Worm (Caenorhabditis elegans): ENCODE results near the gene lin-14.

lin-14 gene

DNA sequence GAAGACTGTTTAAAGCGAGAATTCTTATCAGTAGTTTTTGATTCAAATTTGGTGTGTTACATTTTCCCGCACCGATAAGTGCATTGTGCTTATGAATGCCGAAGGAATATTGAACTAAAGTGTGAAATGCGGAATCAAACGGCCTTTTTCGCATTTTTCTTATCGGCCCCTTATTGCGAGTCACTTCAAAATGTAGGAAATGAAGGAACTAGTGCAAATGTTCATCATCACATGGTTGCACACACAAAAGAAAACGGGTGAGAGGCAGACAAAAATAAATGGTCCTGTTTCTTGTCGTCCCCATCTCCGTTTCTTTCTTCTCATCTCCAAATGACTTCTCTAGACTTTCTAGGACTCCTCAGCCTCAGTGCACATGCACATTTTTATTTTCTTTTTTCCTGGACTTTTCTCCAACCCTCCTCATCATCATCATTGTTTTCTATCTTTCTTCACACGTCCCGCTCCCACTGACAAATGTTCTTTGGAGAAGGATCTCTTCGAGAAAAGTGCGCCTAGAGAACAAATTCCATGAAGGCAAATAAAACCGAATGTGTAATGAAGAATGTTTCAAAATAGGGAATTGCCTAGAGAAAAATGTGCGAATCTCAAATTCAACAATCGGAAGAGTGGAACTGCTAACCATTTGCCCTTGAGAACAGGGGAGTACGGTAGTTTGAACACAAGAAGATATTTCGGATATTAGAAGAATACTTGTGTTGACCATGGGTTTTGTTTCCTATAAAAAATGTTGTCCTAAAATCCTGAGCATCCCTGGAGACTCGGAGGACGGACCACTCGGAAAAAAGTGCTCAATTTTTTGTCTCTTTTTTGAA is 873 bp upstream of the lin-14 start (continued):
- TF ChIP-seq pha-4 (GFP tag; IDR thresholded peaks at IDR 0.05) (no peak), pha-4 (tag; optimal IDR thresholded peaks at IDR 0.05) (no peak), mxl-2 (GFP tag; conservative IDR thresholded peaks at IDR 0.05) (no peak), hmg-1.1 (GFP tag; IDR thresholded peaks at IDR 0.05) (no peak), rbr-2 (tag; optimal IDR thresholded peaks at IDR 0.05) (no peak), nhr-28 (tag; optimal IDR thresholded peaks at IDR 0.05) (peak; percentile 70), lin-1 (GFP tag; IDR thresholded peaks at IDR 0.05) (no peak), ceh-44 (GFP tag; IDR thresholded peaks at IDR 0.05) (no peak), ZK546.5 (tag; optimal IDR thresholded peaks at IDR 0.05) (no peak), zag-1 (tag; optimal IDR thresholded peaks at IDR 0.05) (no peak), gei-8 (GFP tag; optimal IDR thresholded peaks at IDR 0.05) (no peak), ZK337.2 (GFP tag; IDR thresholded peaks at IDR 0.05) (no peak), nhr-42 (GFP tag; IDR thresholded peaks at IDR 0.05) (no peak), lin-39 (tag; optimal IDR thresholded peaks at IDR 0.05) (no peak), lin-15B (tag; optimal IDR thresholded peaks at IDR 0.05) (no peak), jun-1 (tag; optimal IDR thresholded peaks at IDR 0.05) (peak; percentile 32), cey-2 (tag; optimal IDR thresholded peaks at IDR 0.05; ENCODE audit: borderline replicate concordance, insufficient read depth) (no peak), lsy-2 (tag; optimal IDR thresholded peaks at IDR 0.05) (peak in 1 of 2 experiments; percentile 17), F26F4.8 (GFP tag; conservative IDR thresholded peaks at IDR 0.05) (no peak), daf-19 (GFP tag; conservative IDR thresholded peaks at IDR 0.05) (no peak), nhr-41 (GFP tag; IDR thresholded peaks at IDR 0.05) (no peak), pqm-1 (tag; optimal IDR thresholded peaks at IDR 0.05) (peak; percentile 93), snpc-4 (tag; optimal IDR thresholded peaks at IDR 0.05) (no peak), sdz-12 (GFP tag; optimal IDR thresholded peaks at IDR 0.05) (no peak), tag-97 (GFP tag; IDR thresholded peaks at IDR 0.05) (no peak), Y48G9A.11 (GFP tag; IDR thresholded peaks at IDR 0.05) (no peak), lin-38 (GFP tag; IDR thresholded peaks at IDR 0.05) (no peak), aly-2 (tag; optimal IDR thresholded peaks at IDR 0.05) (no peak), lir-3 (tag; optimal IDR thresholded peaks at IDR 0.05) (no peak), tra-1 (GFP tag; IDR thresholded peaks at IDR 0.05) (0 out of 2 replicates have a peak, but pooled peaks have one; percentile 5), hif-1 (tag; optimal IDR thresholded peaks at IDR 0.05) (no peak), nhr-77 (tag; optimal IDR thresholded peaks at IDR 0.05) (peak; percentile 73), ama-1 (optimal IDR thresholded peaks at IDR 0.05) (no peak), spr-3 (GFP tag; optimal IDR thresholded peaks at IDR 0.05) (no peak), ceh-62 (tag; optimal IDR thresholded peaks at IDR 0.05) (no peak), mxl-3 (GFP tag; optimal IDR thresholded peaks at IDR 0.05) (no peak), ztf-7 (tag; optimal IDR thresholded peaks at IDR 0.05) (no peak), F37D6.2 (tag; optimal IDR thresholded peaks at IDR 0.05) (no peak), egl-43 (GFP tag; IDR thresholded peaks at IDR 0.05) (no peak), dmd-9 (GFP tag; IDR thresholded peaks at IDR 0.05) (no peak), Y5F2A.4 (GFP tag; optimal IDR thresholded peaks at IDR 0.05) (no peak), nhr-111 (GFP tag; optimal IDR thresholded peaks at IDR 0.05) (no peak), zip-11 (GFP tag; IDR thresholded peaks at IDR 0.05) (no peak), nhr-48 (tag; optimal IDR thresholded peaks at IDR 0.05) (peak; percentile 9), ceh-32 (tag; optimal IDR thresholded peaks at IDR 0.05; ENCODE audit: poor library complexity) (no peak), mes-2 (tag; optimal IDR thresholded peaks at IDR 0.05; ENCODE audit: poor library complexity, severe bottlenecking) (no peak), mdt-29 (GFP tag; IDR thresholded peaks at IDR 0.05) (peak; percentile 26; the same call in 1 of the 2 replicates), daf-16 (GFP tag; optimal IDR thresholded peaks at IDR 0.05) (no peak), daf-16 (tag; optimal IDR thresholded peaks at IDR 0.05) (peak; percentile 38), Y105C5A.15 (GFP tag; IDR thresholded peaks at IDR 0.05) (no peak), ztf-11 (tag; optimal IDR thresholded peaks at IDR 0.05) (no peak)

Data from whole organism, L4 larva.